Worm (Caenorhabditis elegans) whole organism, L1 larva: ENCODE measurements around the gene cwp-2.

ENCODE experiments used
- aha-1 ChIP-seq: fragments of 150-350 bp; optimal IDR thresholded peaks from 2 replicates; lab custom pipeline; 2014; ENCODE audit warnings: missing biosample characterization, missing genetic modification characterization
- aly-2 ChIP-seq: fragments of 150-350 bp; optimal IDR thresholded peaks from 2 replicates; lab custom pipeline; 2014; ENCODE audit warnings: missing biosample characterization, missing genetic modification characterization
- ceh-82 ChIP-seq, 3 experiments: fragments of 150-350 bp in 1 of 3; sonication (generic microtip) in 2 of 3; optimal IDR thresholded peaks; 2 replicates each; lab custom pipeline; 2014 to 2017; ENCODE audit warnings: missing biosample characterization in 3 of 3, missing genetic modification characterization in 3 of 3
- lin-39 ChIP-seq: fragments of 150-350 bp; optimal IDR thresholded peaks from 2 replicates; lab custom pipeline; 2014; ENCODE audit warnings: missing biosample characterization, missing genetic modification reagents, missing genetic modification characterization
- zag-1 ChIP-seq: fragments of 150-350 bp; optimal IDR thresholded peaks from 2 replicates; lab custom pipeline; 2014; ENCODE audit warnings: missing biosample characterization, missing genetic modification characterization

ce11 chrV:4794308-4794707 is 48.1 kb downstream of the cwp-2 start, which contains the start of gene R02F11.2:
- TF ChIP-seq lin-39 (tag; lab: Kevin White, UChicago) (no peak), aly-2 (tag; lab: Kevin White, UChicago) (no peak), ceh-82 (tag; optimal IDR thresholded peaks at IDR 0.05; lab: Kevin White, UChicago) (no peak), zag-1 (tag; lab: Kevin White, UChicago) (no peak), aha-1 (no peak)
